Worm (Caenorhabditis elegans): ENCODE data around the gene F59A7.12.

DNA sequence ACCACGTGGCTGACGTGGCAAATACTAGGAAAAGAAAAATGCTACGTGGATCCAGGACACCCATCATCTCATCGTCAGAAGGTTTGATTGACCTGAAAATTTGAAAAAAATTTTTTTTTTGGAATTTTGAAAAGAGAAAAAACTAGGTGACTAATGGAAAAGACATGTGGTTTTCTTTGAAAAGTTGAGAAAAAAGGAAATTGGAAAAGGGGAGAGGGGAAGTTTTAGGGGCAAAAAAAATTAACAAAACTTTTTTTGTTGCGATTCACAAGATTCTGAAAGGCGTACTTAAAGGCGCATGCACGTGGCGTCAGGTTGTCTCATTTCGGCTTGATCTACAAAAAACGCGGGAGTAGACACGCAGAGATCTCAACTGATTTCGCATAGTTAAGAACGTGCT, 42.8 kb downstream of the F59A7.12 start, which contains the start of gene Y40B10A.9:
- TF ChIP-seq T22C8.4 (GFP tag; IDR thresholded peaks at IDR 0.05), result no peak
- no peak for TF ChIP-seq ztf-23 (GFP tag; IDR thresholded peaks at IDR 0.05)
- no peak for TF ChIP-seq ztf-29 (GFP tag; IDR thresholded peaks at IDR 0.05)
- TF ChIP-seq med-1 (GFP tag; optimal IDR thresholded peaks at IDR 0.05; ENCODE audit: insufficient read depth), result no peak
- no peak for TF ChIP-seq tab-1 (GFP tag; IDR thresholded peaks at IDR 0.05)
